Fruit fly (Drosophila melanogaster) whole organism, embryonic: ENCODE data around the gene Fer3.

Source experiments
- Antp ChIP-seq: fragments of 200-800 bp; sonication (Bioruptor generic); optimal IDR thresholded peaks from 3 replicates; lab custom pipeline; 2016; ENCODE audit warnings: missing biosample characterization, missing genetic modification characterization
- Atf-2 ChIP-seq: fragments of 200-800 bp; sonication (Bioruptor generic); optimal IDR thresholded peaks from 2 replicates; lab custom pipeline; 2016; ENCODE audit warnings: missing biosample characterization, missing genetic modification characterization
- Atf6 ChIP-seq: fragments of 200-800 bp; sonication (Bioruptor generic); IDR thresholded peaks from 2 replicates; pipeline ENCODE4 v1.3.6; 2022; ENCODE audit warnings: missing biosample characterization, missing genetic modification characterization
- Awh ChIP-seq: fragments of 200-800 bp; sonication (Bioruptor generic); IDR thresholded peaks from 2 replicates; pipeline ENCODE4, ENCODE4 v1.3.6; 2022; ENCODE audit warnings: missing biosample characterization, missing genetic modification characterization
- CG10267 ChIP-seq: fragments of 200-800 bp; sonication (Bioruptor generic); optimal IDR thresholded peaks from 2 replicates; lab custom pipeline; 2018; ENCODE audit warnings: missing biosample characterization, mild to moderate bottlenecking, missing genetic modification characterization, moderate library complexity
- CG10431 ChIP-seq: fragments of 200-800 bp; sonication (Bioruptor generic); optimal IDR thresholded peaks from 3 replicates; lab custom pipeline; 2018; ENCODE audit warnings: missing biosample characterization, mild to moderate bottlenecking, missing genetic modification characterization
- CG10462 ChIP-seq: fragments of 200-800 bp; sonication (Bioruptor generic); optimal IDR thresholded peaks from 2 replicates; lab custom pipeline; 2016; ENCODE audit warnings: missing biosample characterization, missing genetic modification characterization
- CG10543 ChIP-seq: fragments of 200-800 bp; sonication (Bioruptor generic); optimal IDR thresholded peaks from 3 replicates; lab custom pipeline; 2017; ENCODE audit warnings: missing biosample characterization, mild to moderate bottlenecking, missing genetic modification characterization, moderate library complexity
- CG11456 ChIP-seq: fragments of 200-800 bp; sonication (Bioruptor generic); IDR thresholded peaks from 3 replicates; pipeline ENCODE4 v1.3.6; 2022; ENCODE audit warnings: missing biosample characterization, missing genetic modification characterization
- CG11504 ChIP-seq: fragments of 200-800 bp; sonication (Bioruptor generic); optimal IDR thresholded peaks from 3 replicates; lab custom pipeline; 2019; ENCODE audit warnings: missing biosample characterization, mild to moderate bottlenecking, missing genetic modification characterization, moderate library complexity
- CG14710 ChIP-seq: fragments of 200-800 bp; sonication (Bioruptor generic); optimal IDR thresholded peaks from 3 replicates; lab custom pipeline; 2019; ENCODE audit warnings: missing biosample characterization, mild to moderate bottlenecking, missing genetic modification characterization, moderate library complexity
- CG1647 ChIP-seq: fragments of 200-800 bp; sonication (Bioruptor generic); optimal IDR thresholded peaks from 3 replicates; lab custom pipeline; 2016; ENCODE audit warnings: missing biosample characterization, missing genetic modification characterization
- CG17361 ChIP-seq: fragments of 200-800 bp; sonication (Bioruptor generic); IDR thresholded peaks from 3 replicates; pipeline ENCODE4 v1.3.6; 2022; ENCODE audit warnings: missing biosample characterization, missing genetic modification characterization
- CG18619 ChIP-seq: fragments of 200-800 bp; sonication (Bioruptor generic); optimal IDR thresholded peaks from 3 replicates; lab custom pipeline; 2017; ENCODE audit warnings: missing biosample characterization, mild to moderate bottlenecking, missing genetic modification characterization
- CG2875 ChIP-seq: fragments of 200-800 bp; sonication (Bioruptor generic); optimal IDR thresholded peaks from 2 replicates; lab custom pipeline; 2017; ENCODE audit warnings: missing biosample characterization, mild to moderate bottlenecking, missing genetic modification characterization, missing genetic modification reagents
- CG31224 ChIP-seq: fragments of 200-800 bp; sonication (Bioruptor generic); IDR thresholded peaks from 2 replicates; pipeline ENCODE4 v1.3.6; 2022; ENCODE audit warnings: missing biosample characterization, missing genetic modification characterization
- CG31365 ChIP-seq: fragments of 200-800 bp; sonication (Bioruptor generic); optimal IDR thresholded peaks from 2 replicates; lab custom pipeline; 2018; ENCODE audit warnings: missing biosample characterization, mild to moderate bottlenecking, missing genetic modification characterization
- CG3281 ChIP-seq: fragments of 200-800 bp; sonication (Bioruptor generic); optimal IDR thresholded peaks from 3 replicates; lab custom pipeline; 2017; ENCODE audit warnings: missing biosample characterization, mild to moderate bottlenecking, missing genetic modification characterization
- CG4424 ChIP-seq: fragments of 200-800 bp; sonication (Bioruptor generic); optimal IDR thresholded peaks from 3 replicates; lab custom pipeline; 2016; ENCODE audit warnings: missing biosample characterization, missing genetic modification characterization
- CG6689 ChIP-seq: fragments of 200-800 bp; sonication (Bioruptor generic); IDR thresholded peaks from 2 replicates; pipeline ENCODE4 v1.3.6; 2022; ENCODE audit warnings: missing biosample characterization, missing genetic modification characterization
- CG7786 ChIP-seq: fragments of 200-800 bp; sonication (Bioruptor generic); optimal IDR thresholded peaks from 2 replicates; lab custom pipeline; 2016; ENCODE audit warnings: missing biosample characterization, missing genetic modification characterization
- CG8924 ChIP-seq: fragments of 200-800 bp; optimal IDR thresholded peaks from 3 replicates; lab custom pipeline; 2019; ENCODE audit warnings: missing biosample characterization, mild to moderate bottlenecking, missing genetic modification characterization, moderate library complexity
- CG8944 ChIP-seq: fragments of 200-800 bp; sonication (Bioruptor generic); optimal IDR thresholded peaks from 3 replicates; lab custom pipeline; 2016; ENCODE audit warnings: missing biosample characterization, missing genetic modification characterization
- CG9437 ChIP-seq: fragments of 200-800 bp; sonication (Bioruptor generic); optimal IDR thresholded peaks from 2 replicates; lab custom pipeline; 2018; ENCODE audit warnings: missing biosample characterization, mild to moderate bottlenecking, missing genetic modification characterization
- CG9876 ChIP-seq: fragments of 200-800 bp; sonication (Bioruptor generic); optimal IDR thresholded peaks from 2 replicates; lab custom pipeline; 2016; ENCODE audit warnings: missing biosample characterization, missing genetic modification characterization
- CoRest ChIP-seq: fragments of 200-800 bp; sonication (Bioruptor generic); optimal IDR thresholded peaks from 3 replicates; lab custom pipeline; 2018; ENCODE audit warnings: missing biosample characterization, mild to moderate bottlenecking, missing genetic modification characterization, moderate library complexity
- Ets65A ChIP-seq: fragments of 200-800 bp; sonication (Bioruptor generic); peaks from one replicate; lab custom pipeline; 2016; ENCODE audit warnings: missing biosample characterization, missing genetic modification characterization
- Fer3 ChIP-seq: fragments of 200-800 bp; sonication (Bioruptor generic); optimal IDR thresholded peaks from 2 replicates; lab custom pipeline; 2018; ENCODE audit warnings: missing biosample characterization, mild to moderate bottlenecking, missing genetic modification characterization, moderate library complexity
- Max ChIP-seq: fragments of 200-800 bp; sonication (Bioruptor generic); optimal IDR thresholded peaks from 2 replicates; lab custom pipeline; 2016; ENCODE audit warnings: missing biosample characterization, mild to moderate bottlenecking, missing genetic modification characterization
- Med ChIP-seq: fragments of 200-800 bp; sonication (Bioruptor generic); peaks from one replicate; lab custom pipeline; 2016; ENCODE audit warnings: missing biosample characterization, missing genetic modification characterization, mild to moderate bottlenecking, inconsistent platforms, moderate library complexity
- Meics ChIP-seq: fragments of 200-800 bp; sonication (Bioruptor generic); optimal IDR thresholded peaks from 2 replicates; lab custom pipeline; 2017; ENCODE audit warnings: missing biosample characterization, mild to moderate bottlenecking, missing genetic modification characterization
- Nf-YA ChIP-seq: fragments of 200-800 bp; sonication (Bioruptor generic); IDR thresholded peaks from 2 replicates; pipeline ENCODE4 v1.3.6; 2022; ENCODE audit warnings: missing biosample characterization, missing genetic modification characterization
- Sox100B ChIP-seq: fragments of 200-800 bp; sonication (Bioruptor generic); optimal IDR thresholded peaks from 3 replicates; lab custom pipeline; 2018; ENCODE audit warnings: missing biosample characterization, mild to moderate bottlenecking, missing genetic modification characterization
- Sox102F ChIP-seq: fragments of 200-800 bp; sonication (Bioruptor generic); optimal IDR thresholded peaks from 2 replicates; lab custom pipeline; 2018; ENCODE audit warnings: missing biosample characterization, mild to moderate bottlenecking, missing genetic modification characterization, moderate library complexity
- Sry-δ ChIP-seq: fragments of 200-800 bp; sonication (Bioruptor generic); optimal IDR thresholded peaks from 2 replicates; lab custom pipeline; 2016; ENCODE audit warnings: missing biosample characterization, missing genetic modification characterization
- Stat92E ChIP-seq, 3 experiments: fragments of >200 bp in 2 of 3; fragments of 200-800 bp in 1 of 3; sonication (Bioruptor generic) in 1 of 3; optimal IDR thresholded peaks; 2 replicates each; lab custom pipeline; 2017 to 2019; ENCODE audit warnings: missing biosample characterization in 3 of 3, missing genetic modification characterization in 3 of 3, mild to moderate bottlenecking in 1 of 3, moderate library complexity in 1 of 3
- Tbp ChIP-seq: fragments of >200 bp; optimal IDR thresholded peaks from 2 replicates; lab custom pipeline; 2018; ENCODE audit warnings: missing biosample characterization, missing genetic modification characterization
- al ChIP-seq: fragments of 200-800 bp; sonication (Bioruptor generic); IDR thresholded peaks from 2 replicates; pipeline ENCODE4 v1.3.6; 2022; ENCODE audit warnings: missing biosample characterization, missing genetic modification characterization
- az2 ChIP-seq: fragments of 200-800 bp; sonication (Bioruptor generic); optimal IDR thresholded peaks from 3 replicates; lab custom pipeline; 2016; ENCODE audit warnings: missing biosample characterization, missing genetic modification characterization
- bcd ChIP-seq: fragments of 200-800 bp; sonication (Bioruptor generic); optimal IDR thresholded peaks from 2 replicates; lab custom pipeline; 2017; ENCODE audit warnings: missing biosample characterization, mild to moderate bottlenecking, missing genetic modification characterization
- dati ChIP-seq: fragments of 200-800 bp; sonication (Bioruptor generic); IDR thresholded peaks from 2 replicates; pipeline ENCODE4 v1.3.6; 2022; ENCODE audit warnings: missing biosample characterization, missing genetic modification characterization
- dmrt99B ChIP-seq: fragments of 200-800 bp; sonication (Bioruptor generic); optimal IDR thresholded peaks from 2 replicates; lab custom pipeline; 2018; ENCODE audit warnings: missing biosample characterization, mild to moderate bottlenecking, missing genetic modification characterization, moderate library complexity
- jing ChIP-seq: fragments of 200-800 bp; sonication (Bioruptor generic); optimal IDR thresholded peaks from 2 replicates; lab custom pipeline; 2018; ENCODE audit warnings: missing biosample characterization, mild to moderate bottlenecking, missing genetic modification characterization
- knrl ChIP-seq: fragments of 200-800 bp; sonication (Bioruptor generic); IDR thresholded peaks from 3 replicates; pipeline ENCODE4 v1.3.6; 2022; ENCODE audit warnings: missing biosample characterization, missing genetic modification characterization; ENCODE audit not compliant: partially characterized antibody
- pnt ChIP-seq: fragments of 200-800 bp; sonication (Bioruptor generic); optimal IDR thresholded peaks from 3 replicates; lab custom pipeline; 2016; ENCODE audit warnings: missing biosample characterization, missing genetic modification characterization
- psq ChIP-seq: fragments of 200-800 bp; sonication (Bioruptor generic); optimal IDR thresholded peaks from 2 replicates; lab custom pipeline; 2017; ENCODE audit warnings: missing biosample characterization, missing genetic modification characterization
- shn ChIP-seq: fragments of 200-800 bp; sonication (Bioruptor generic); optimal IDR thresholded peaks from 3 replicates; lab custom pipeline; 2016; ENCODE audit warnings: missing biosample characterization, missing genetic modification characterization
- sima ChIP-seq: fragments of 200-800 bp; sonication (Bioruptor generic); optimal IDR thresholded peaks from 2 replicates; lab custom pipeline; 2016; ENCODE audit warnings: missing biosample characterization, missing genetic modification characterization
- slp2 ChIP-seq: fragments of 200-800 bp; sonication (Bioruptor generic); optimal IDR thresholded peaks from 2 replicates; lab custom pipeline; 2016; ENCODE audit warnings: missing biosample characterization, missing genetic modification characterization
- zen2 ChIP-seq: fragments of 200-800 bp; sonication (Bioruptor generic); IDR thresholded peaks from 3 replicates; pipeline ENCODE4 v1.3.6; 2022; ENCODE audit warnings: missing biosample characterization, missing genetic modification characterization; ENCODE audit not compliant: partially characterized antibody
- zf30C ChIP-seq: fragments of 200-800 bp; sonication (Bioruptor generic); optimal IDR thresholded peaks from 3 replicates; lab custom pipeline; 2018; ENCODE audit warnings: missing biosample characterization, mild to moderate bottlenecking, missing genetic modification characterization

The Fer3 gene

dm6 chr3R:11657786-11658193 is 36.3 kb downstream of the Fer3 start (continued):
- TF ChIP-seq dmrt99B (tag; lab: Kevin White, UChicago) (peak; percentile 10), CG1647 (GFP tag; lab: Kevin White, UChicago) (no peak), Atf6 (GFP tag; lab: Robert Waterston, UW) (no peak), Stat92E (GFP tag; optimal IDR thresholded peaks at IDR 0.05; lab: Kevin White, UChicago) (no peak), Antp (no peak), CG10462 (GFP tag; lab: Kevin White, UChicago) (no peak), CG17361 (GFP tag; lab: Robert Waterston, UW) (0 out of 3 replicates have a peak, but pooled peaks have one; percentile 8), CG14710 (tag; lab: Kevin White, UChicago) (peak; percentile 4), CG9876 (GFP tag; lab: Kevin White, UChicago) (no peak), az2 (GFP tag; lab: Kevin White, UChicago) (no peak), Sry-δ (no peak), CG2875 (GFP tag; lab: Kevin White, UChicago) (no peak), CG4424 (peak; percentile 24), Awh (GFP tag; lab: Robert Waterston, UW) (peak; percentile 24; the same call in 1 of the 2 replicates), CG31224 (GFP tag; lab: Robert Waterston, UW) (peak; percentile 37; the same call in 1 of the 2 replicates), zen2 (GFP tag; lab: Robert Waterston, UW) (no peak), Sox102F (GFP tag; lab: Kevin White, UChicago) (peak; percentile 10), Atf-2 (GFP tag; lab: Kevin White, UChicago) (no peak), CG31365 (tag; lab: Kevin White, UChicago) (no peak), CG10431 (GFP tag; lab: Kevin White, UChicago) (no peak), knrl (GFP tag; lab: Robert Waterston, UW) (no peak), Fer3 (peak; percentile 32), Tbp (no peak), CG10543 (GFP tag; lab: Kevin White, UChicago) (peak; percentile 9), CoRest (tag; lab: Kevin White, UChicago) (peak; percentile 29), sima (GFP tag; lab: Kevin White, UChicago) (no peak), Meics (GFP tag; lab: Kevin White, UChicago) (peak; percentile 50), CG11456 (peak; percentile 61; the same call in 1 of the 3 replicates), slp2 (GFP tag; lab: Kevin White, UChicago) (no peak), CG18619 (GFP tag; lab: Kevin White, UChicago) (no peak), CG7786 (GFP tag; lab: Kevin White, UChicago) (peak; percentile 27), CG9437 (GFP tag; lab: Kevin White, UChicago) (no peak), CG8944 (no peak), jing (no peak), CG11504 (tag; lab: Kevin White, UChicago) (peak; percentile 54), CG6689 (GFP tag; lab: Robert Waterston, UW) (0 out of 2 replicates have a peak, but pooled peaks have one; percentile 24), CG10267 (tag; lab: Kevin White, UChicago) (peak; percentile 16), shn (GFP tag; lab: Kevin White, UChicago) (peak; percentile 39), CG3281 (GFP tag; lab: Kevin White, UChicago) (peak; percentile 12), Ets65A (GFP tag; lab: Kevin White, UChicago) (peak; percentile 78), pnt (GFP tag; lab: Kevin White, UChicago) (peak; percentile 35), dati (GFP tag; lab: Robert Waterston, UW) (no peak), bcd (GFP tag; lab: Kevin White, UChicago) (peak; percentile 29), al (GFP tag; lab: Robert Waterston, UW) (0 out of 2 replicates have a peak, but pooled peaks have one; percentile 33), Nf-YA (GFP tag; lab: Robert Waterston, UW) (no peak), psq (GFP tag; lab: Kevin White, UChicago) (no peak), Sox100B (GFP tag; lab: Kevin White, UChicago) (no peak), Med (peak; percentile 81), Max (GFP tag; lab: Kevin White, UChicago) (no peak), CG8924 (tag; lab: Kevin White, UChicago) (peak; percentile 13), zf30C (peak; percentile 84)
